Fruit fly (Drosophila melanogaster) whole organism, embryonic: ENCODE data around the gene CG9240.

Experiments
- Atf-2 ChIP-seq: fragments of 200-800 bp; sonication (Bioruptor generic); optimal IDR thresholded peaks from 2 replicates; lab custom pipeline; 2016; ENCODE audit warnings: missing biosample characterization, missing genetic modification characterization
- Atf3 ChIP-seq: fragments of 200-800 bp; sonication (Bioruptor generic); optimal IDR thresholded peaks from 3 replicates; lab custom pipeline; 2016; ENCODE audit warnings: missing biosample characterization, missing genetic modification characterization
- CG11247 ChIP-seq: fragments of 200-800 bp; sonication (Bioruptor generic); IDR thresholded peaks from 2 replicates; pipeline ENCODE4 v1.3.6; 2022; ENCODE audit warnings: missing biosample characterization, missing genetic modification characterization
- CG11560 ChIP-seq: fragments of 200-800 bp; sonication (Bioruptor generic); IDR thresholded peaks from 3 replicates; pipeline ENCODE4 v1.3.6; 2022; ENCODE audit warnings: missing biosample characterization, missing genetic modification characterization
- CG14014 ChIP-seq: fragments of 200-800 bp; sonication (Bioruptor generic); IDR thresholded peaks from 2 replicates; pipeline ENCODE4 v1.3.6; 2022; ENCODE audit warnings: missing biosample characterization, missing genetic modification characterization
- CG15514 ChIP-seq: fragments of 200-800 bp; sonication (Bioruptor generic); optimal IDR thresholded peaks from 3 replicates; lab custom pipeline; 2017; ENCODE audit warnings: missing biosample characterization, missing genetic modification characterization, mild to moderate bottlenecking, moderate library complexity, missing genetic modification reagents
- CG17186 ChIP-seq: fragments of 200-800 bp; sonication (Bioruptor generic); optimal IDR thresholded peaks from 3 replicates; lab custom pipeline; 2017; ENCODE audit warnings: missing biosample characterization, missing genetic modification reagents, missing genetic modification characterization
- CG17328 ChIP-seq: fragments of 200-800 bp; sonication (Bioruptor generic); IDR thresholded peaks from 2 replicates; pipeline ENCODE4 v1.3.6; 2022; ENCODE audit warnings: missing biosample characterization, missing genetic modification characterization
- CG2199 ChIP-seq: fragments of 200-800 bp; sonication (Bioruptor generic); IDR thresholded peaks from 3 replicates; pipeline ENCODE4 v1.3.6; 2022; ENCODE audit warnings: missing biosample characterization, missing genetic modification characterization
- CG30020 ChIP-seq: fragments of 200-800 bp; optimal IDR thresholded peaks from 2 replicates; lab custom pipeline; 2019; ENCODE audit warnings: missing biosample characterization, mild to moderate bottlenecking, missing genetic modification characterization, moderate library complexity
- CG3163 ChIP-seq: fragments of 200-800 bp; sonication (Bioruptor generic); optimal IDR thresholded peaks from 3 replicates; lab custom pipeline; 2016; ENCODE audit warnings: missing biosample characterization, missing genetic modification characterization
- CG3281 ChIP-seq: fragments of 200-800 bp; sonication (Bioruptor generic); optimal IDR thresholded peaks from 3 replicates; lab custom pipeline; 2017; ENCODE audit warnings: missing biosample characterization, mild to moderate bottlenecking, missing genetic modification characterization
- CG3407 ChIP-seq: fragments of 200-800 bp; sonication (Bioruptor generic); optimal IDR thresholded peaks from 2 replicates; lab custom pipeline; 2018; ENCODE audit warnings: missing biosample characterization, mild to moderate bottlenecking, missing genetic modification characterization
- CG34376 ChIP-seq: fragments of 200-800 bp; sonication (Bioruptor generic); optimal IDR thresholded peaks from 2 replicates; lab custom pipeline; 2018; ENCODE audit warnings: missing biosample characterization, mild to moderate bottlenecking, missing genetic modification characterization
- CG4328 ChIP-seq: fragments of 200-800 bp; sonication (Bioruptor generic); optimal IDR thresholded peaks from 3 replicates; lab custom pipeline; 2017; ENCODE audit warnings: missing biosample characterization, missing genetic modification reagents, missing genetic modification characterization
- CG4424 ChIP-seq: fragments of 200-800 bp; sonication (Bioruptor generic); optimal IDR thresholded peaks from 3 replicates; lab custom pipeline; 2016; ENCODE audit warnings: missing biosample characterization, missing genetic modification characterization
- CG4730 ChIP-seq: fragments of 200-800 bp; sonication (Bioruptor generic); IDR thresholded peaks from 2 replicates; pipeline ENCODE4 v1.3.6; 2022; ENCODE audit warnings: missing biosample characterization, missing genetic modification characterization
- CG4854 ChIP-seq: fragments of 200-800 bp; sonication (Bioruptor generic); optimal IDR thresholded peaks from 2 replicates; lab custom pipeline; 2016; ENCODE audit warnings: missing biosample characterization, missing genetic modification characterization, inconsistent platforms
- CG6654 ChIP-seq: fragments of 200-800 bp; sonication (Bioruptor generic); optimal IDR thresholded peaks from 2 replicates; lab custom pipeline; 2017; ENCODE audit warnings: missing biosample characterization, mild to moderate bottlenecking, missing genetic modification characterization
- CG6813 ChIP-seq: fragments of 200-800 bp; sonication (Bioruptor generic); optimal IDR thresholded peaks from 2 replicates; lab custom pipeline; 2017; ENCODE audit warnings: missing biosample characterization, missing genetic modification characterization, mild to moderate bottlenecking, moderate library complexity, missing genetic modification reagents
- CG8359 ChIP-seq: fragments of 200-800 bp; sonication (Bioruptor generic); optimal IDR thresholded peaks from 2 replicates; lab custom pipeline; 2017; ENCODE audit warnings: missing biosample characterization, mild to moderate bottlenecking, missing genetic modification characterization, borderline replicate concordance
- Dek ChIP-seq: fragments of 200-800 bp; sonication (Bioruptor generic); optimal IDR thresholded peaks from 3 replicates; lab custom pipeline; 2019; ENCODE audit warnings: missing biosample characterization, mild to moderate bottlenecking, missing genetic modification characterization, moderate library complexity
- Dll ChIP-seq: fragments of 200-800 bp; sonication (Bioruptor generic); IDR thresholded peaks from 4 replicates; pipeline ENCODE4 v1.3.6; 2022; ENCODE audit warnings: missing biosample characterization, missing genetic modification characterization; ENCODE audit not compliant: partially characterized antibody
- Doc3 ChIP-seq: fragments of 200-800 bp; sonication (Bioruptor generic); IDR thresholded peaks from 3 replicates; pipeline ENCODE4 v1.3.6; 2022; ENCODE audit warnings: missing biosample characterization, missing genetic modification characterization; ENCODE audit not compliant: partially characterized antibody
- MBD-R2 ChIP-seq: fragments of 200-800 bp; sonication (Bioruptor generic); IDR thresholded peaks from 2 replicates; pipeline ENCODE4 v1.3.6; 2022; ENCODE audit warnings: missing biosample characterization, missing genetic modification characterization
- Scr ChIP-seq: fragments of 200-800 bp; sonication (Bioruptor generic); IDR thresholded peaks from 2 replicates; pipeline ENCODE4 v1.3.6; 2022; ENCODE audit warnings: missing biosample characterization, missing genetic modification characterization; ENCODE audit not compliant: partially characterized antibody
- Sox102F ChIP-seq: fragments of 200-800 bp; sonication (Bioruptor generic); optimal IDR thresholded peaks from 2 replicates; lab custom pipeline; 2018; ENCODE audit warnings: missing biosample characterization, mild to moderate bottlenecking, missing genetic modification characterization, moderate library complexity
- Ssrp ChIP-seq: fragments of 200-800 bp; sonication (Bioruptor generic); optimal IDR thresholded peaks from 2 replicates; lab custom pipeline; 2018; ENCODE audit warnings: missing biosample characterization, mild to moderate bottlenecking, missing genetic modification characterization, moderate library complexity
- ac ChIP-seq: fragments of 200-800 bp; sonication (Bioruptor generic); optimal IDR thresholded peaks from 3 replicates; lab custom pipeline; 2017; ENCODE audit warnings: missing biosample characterization, mild to moderate bottlenecking, missing genetic modification characterization
- ato ChIP-seq: fragments of 200-800 bp; sonication (Bioruptor generic); IDR thresholded peaks from 2 replicates; pipeline ENCODE4 v1.3.6; 2022; ENCODE audit warnings: missing biosample characterization, missing genetic modification characterization; ENCODE audit not compliant: partially characterized antibody
- bsh ChIP-seq, 2 experiments: fragments of 200-800 bp; sonication (Bioruptor generic); optimal IDR thresholded peaks; 2 replicates each; lab custom pipeline; 2017 to 2018; ENCODE audit warnings: mild to moderate bottlenecking in 2 of 2, missing biosample characterization in 2 of 2, missing genetic modification characterization in 2 of 2, moderate library complexity in 1 of 2
- cwo ChIP-seq: fragments of 200-800 bp; sonication (Bioruptor generic); optimal IDR thresholded peaks from 3 replicates; lab custom pipeline; 2017; ENCODE audit warnings: missing biosample characterization, missing genetic modification characterization, mild to moderate bottlenecking, moderate library complexity, missing genetic modification reagents
- dan ChIP-seq: fragments of 200-800 bp; sonication (Bioruptor generic); IDR thresholded peaks from 2 replicates; pipeline ENCODE4 v1.3.6; 2022; ENCODE audit warnings: missing biosample characterization, missing genetic modification characterization
- dimm ChIP-seq: fragments of 200-800 bp; sonication (Bioruptor generic); IDR thresholded peaks from 2 replicates; pipeline ENCODE4 v1.3.6; 2022; ENCODE audit warnings: missing biosample characterization, missing genetic modification characterization
- ftz-f1 ChIP-seq: fragments of 200-800 bp; sonication (Bioruptor generic); optimal IDR thresholded peaks from 2 replicates; lab custom pipeline; 2016; ENCODE audit warnings: missing biosample characterization, missing genetic modification characterization
- gfzf ChIP-seq: fragments of 200-800 bp; sonication (Bioruptor generic); optimal IDR thresholded peaks from 2 replicates; lab custom pipeline; 2016; ENCODE audit warnings: missing biosample characterization, mild to moderate bottlenecking, missing genetic modification characterization, moderate library complexity
- ham ChIP-seq: fragments of 200-800 bp; sonication (Bioruptor generic); IDR thresholded peaks from 2 replicates; pipeline ENCODE4 v1.3.6; 2022; ENCODE audit warnings: missing biosample characterization, missing genetic modification characterization
- lov ChIP-seq, 2 experiments: fragments of 200-800 bp in 1 of 2; fragments of >200 bp in 1 of 2; sonication (Bioruptor generic) in 1 of 2; IDR thresholded peaks in 1 of 2; optimal IDR thresholded peaks in 1 of 2; 2 replicates in 1 of 2; 3 replicates in 1 of 2; pipeline versions ENCODE4 v1.3.6 to Lab custom; 2017 to 2022; ENCODE audit warnings: missing biosample characterization in 1 of 2, missing genetic modification characterization in 1 of 2
- mirr ChIP-seq: fragments of 200-800 bp; sonication (Bioruptor generic); optimal IDR thresholded peaks from 3 replicates; lab custom pipeline; 2018; ENCODE audit warnings: missing biosample characterization, mild to moderate bottlenecking, missing genetic modification characterization
- org-1 ChIP-seq: fragments of 200-800 bp; sonication (Bioruptor generic); optimal IDR thresholded peaks from 2 replicates; lab custom pipeline; 2017; ENCODE audit warnings: missing biosample characterization, missing genetic modification characterization
- otp ChIP-seq: fragments of 200-800 bp; sonication (Bioruptor generic); IDR thresholded peaks from 3 replicates; pipeline ENCODE4, ENCODE4 v1.3.6; 2022; ENCODE audit warnings: missing biosample characterization, missing genetic modification characterization
- phol ChIP-seq: fragments of 200-800 bp; sonication (Bioruptor generic); optimal IDR thresholded peaks from 3 replicates; lab custom pipeline; 2018; ENCODE audit warnings: missing biosample characterization, mild to moderate bottlenecking, missing genetic modification characterization, moderate library complexity
- rib ChIP-seq: fragments of 200-800 bp; sonication (Bioruptor generic); IDR thresholded peaks from 2 replicates; pipeline ENCODE4 v1.3.6; 2022; ENCODE audit warnings: missing biosample characterization, missing genetic modification characterization
- sisA ChIP-seq: fragments of 200-800 bp; sonication (Bioruptor generic); IDR thresholded peaks from 2 replicates; pipeline ENCODE4 v1.3.6; 2022; ENCODE audit warnings: missing biosample characterization, missing genetic modification characterization
- tgo ChIP-seq: fragments of 200-800 bp; sonication (Bioruptor generic); IDR thresholded peaks from 3 replicates; pipeline ENCODE4 v1.3.6; 2022; ENCODE audit warnings: missing biosample characterization, missing genetic modification characterization
- toy ChIP-seq: fragments of 200-800 bp; sonication (Bioruptor generic); IDR thresholded peaks from 2 replicates; pipeline ENCODE4 v1.3.6; 2022; ENCODE audit warnings: missing biosample characterization, missing genetic modification characterization
- trh ChIP-seq: fragments of 200-800 bp; sonication (Bioruptor generic); optimal IDR thresholded peaks from 2 replicates; lab custom pipeline; 2016; ENCODE audit warnings: missing biosample characterization, missing genetic modification characterization
- tx ChIP-seq: fragments of 200-800 bp; sonication (Bioruptor generic); optimal IDR thresholded peaks from 2 replicates; lab custom pipeline; 2016; ENCODE audit warnings: missing biosample characterization, missing genetic modification characterization
- usp ChIP-seq: fragments of >200 bp; optimal IDR thresholded peaks from 2 replicates; lab custom pipeline; 2017; ENCODE audit warnings: missing biosample characterization, missing genetic modification characterization
- zf30C ChIP-seq: fragments of 200-800 bp; sonication (Bioruptor generic); optimal IDR thresholded peaks from 3 replicates; lab custom pipeline; 2018; ENCODE audit warnings: missing biosample characterization, mild to moderate bottlenecking, missing genetic modification characterization

Gene CG9240

DNA sequence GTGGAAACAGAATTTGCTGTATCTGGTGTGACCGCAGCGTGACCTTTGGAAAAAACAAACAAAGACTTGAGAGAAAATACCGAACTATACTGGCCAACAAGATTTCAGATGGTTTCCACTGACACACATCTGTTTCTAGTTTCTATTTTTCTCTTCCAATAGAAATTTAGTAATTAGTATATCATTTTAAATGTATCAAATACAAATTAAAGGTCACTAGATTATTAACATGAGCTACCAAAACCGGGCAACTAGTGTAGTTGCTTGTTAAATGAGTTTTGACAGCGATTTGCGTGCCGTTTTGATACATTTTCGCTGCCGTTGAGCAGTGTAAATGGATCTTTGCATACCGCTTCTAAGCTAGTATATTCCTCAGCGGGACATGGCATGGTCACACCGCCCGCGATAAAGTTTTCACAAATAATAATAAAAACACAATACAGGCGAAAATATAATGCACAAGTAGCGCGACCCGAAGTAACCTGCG, 2.7 kb upstream of the CG9240 start, which contains the start of the genes Pis and Hap40 (continued):
- TF ChIP-seq trh (GFP tag; lab: Kevin White, UChicago) (no peak), Atf-2 (GFP tag; lab: Kevin White, UChicago) (peak; percentile 26), CG4424 (peak; percentile 56), CG6654 (GFP tag; lab: Kevin White, UChicago) (no peak), Scr (GFP tag; lab: Robert Waterston, UW) (no peak), CG17186 (GFP tag; lab: Kevin White, UChicago) (peak; percentile 10), mirr (no peak), CG4854 (GFP tag; lab: Kevin White, UChicago) (no peak), ftz-f1 (GFP tag; lab: Kevin White, UChicago) (peak; percentile 67), tgo (GFP tag; lab: Robert Waterston, UW) (peak; percentile 78), lov (optimal IDR thresholded peaks at IDR 0.05; lab: Kevin White, UChicago) (no peak), lov (GFP tag; IDR thresholded peaks at IDR 0.05; lab: Robert Waterston, UW) (no peak), rib (GFP tag; lab: Robert Waterston, UW) (no peak), dan (no peak; the same call in 1 of the 2 replicates), gfzf (GFP tag; lab: Kevin White, UChicago) (peak; percentile 76), Atf3 (GFP tag; lab: Kevin White, UChicago) (peak; percentile 6), CG3407 (GFP tag; lab: Kevin White, UChicago) (no peak), Dll (GFP tag; lab: Robert Waterston, UW) (no peak), ac (GFP tag; lab: Kevin White, UChicago) (no peak), ato (GFP tag; lab: Robert Waterston, UW) (no peak), CG11247 (GFP tag; lab: Robert Waterston, UW) (peak; percentile 50; the same call in 1 of the 2 replicates), CG17328 (GFP tag; lab: Robert Waterston, UW) (0 out of 2 replicates have a peak, but pooled peaks have one; percentile 39), dimm (0 out of 2 replicates have a peak, but pooled peaks have one; percentile 15), phol (peak; percentile 85), CG6813 (GFP tag; lab: Kevin White, UChicago) (no peak), bsh (GFP tag; optimal IDR thresholded peaks at IDR 0.05; lab: Kevin White, UChicago) (peak in 1 of 2 experiments; percentile 69), CG4328 (GFP tag; lab: Kevin White, UChicago) (peak; percentile 31), org-1 (no peak), ham (no peak), CG4730 (peak; percentile 39; the same call in 1 of the 2 replicates), CG30020 (tag; lab: Kevin White, UChicago) (peak; percentile 93), CG8359 (no peak), CG2199 (GFP tag; lab: Robert Waterston, UW) (0 out of 3 replicates have a peak, but pooled peaks have one; percentile 29), Sox102F (no peak), CG11560 (tag; lab: Robert Waterston, UW) (peak; percentile 65; the same call in 2 of the 3 replicates), CG14014 (GFP tag; lab: Robert Waterston, UW) (peak; percentile 80), sisA (GFP tag; lab: Robert Waterston, UW) (peak; percentile 70)
- TF ChIP-seq, all 482 proteins: peak for 278

DNA sequence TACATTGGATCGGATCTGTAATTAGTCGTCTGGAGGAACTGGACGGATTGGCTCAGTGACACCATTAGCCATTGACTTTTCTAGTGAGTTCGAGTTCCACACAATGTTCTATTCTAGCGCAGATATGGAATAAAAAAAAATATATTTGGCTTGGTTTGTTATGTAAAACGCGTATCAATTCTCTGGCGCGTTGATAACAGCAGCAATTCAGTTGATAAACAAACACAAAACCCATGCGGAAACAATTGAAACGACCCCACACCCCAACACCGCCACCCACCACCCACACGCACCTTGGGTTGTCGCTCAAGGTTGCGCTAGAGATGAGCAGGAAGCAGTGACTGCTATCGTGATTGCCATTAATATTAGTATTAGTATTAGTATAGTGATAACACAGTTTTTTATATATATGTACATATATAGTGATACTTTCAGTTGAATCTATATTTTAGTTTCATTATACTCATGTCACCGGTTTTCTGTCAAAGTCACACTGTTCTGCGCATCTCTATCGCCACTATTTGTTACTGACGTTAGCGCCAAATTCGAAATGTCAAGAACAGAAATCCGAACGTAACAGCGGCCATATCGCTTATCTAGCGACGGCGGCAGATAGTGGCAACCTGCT, 3.4 kb downstream of the CG9240 start:
- TF ChIP-seq toy (GFP tag; lab: Robert Waterston, UW) (peak; percentile 77), cwo (GFP tag; lab: Kevin White, UChicago) (peak; percentile 94), otp (peak; percentile 85), usp (GFP tag; lab: Kevin White, UChicago) (no peak), CG3163 (GFP tag; lab: Kevin White, UChicago) (no peak), tx (no peak), Dek (tag; lab: Kevin White, UChicago) (peak; percentile 93), CG15514 (peak; percentile 94), MBD-R2 (peak; percentile 87), zf30C (GFP tag; lab: Kevin White, UChicago) (no peak), CG3281 (GFP tag; lab: Kevin White, UChicago) (peak; percentile 94), CG34376 (GFP tag; lab: Kevin White, UChicago) (peak; percentile 91), Ssrp (tag; lab: Kevin White, UChicago) (peak; percentile 83), Doc3 (GFP tag; lab: Robert Waterston, UW) (no peak)
